Fruit fly (Drosophila melanogaster) whole organism, embryonic: ENCODE measurements around the gene CG10863.

Experiments used
- B-H2 ChIP-seq: fragments of 200-800 bp; sonication (Bioruptor generic); optimal IDR thresholded peaks from 2 replicates; lab custom pipeline; 2018; ENCODE audit warnings: missing biosample characterization, mild to moderate bottlenecking, missing genetic modification characterization
- BEAF-32 ChIP-seq: fragments of 200-800 bp; sonication (Bioruptor generic); optimal IDR thresholded peaks from 3 replicates; lab custom pipeline; 2017; ENCODE audit warnings: missing biosample characterization, missing genetic modification characterization, mild to moderate bottlenecking, moderate library complexity, missing genetic modification reagents
- CG14667 ChIP-seq: fragments of 200-800 bp; sonication (Bioruptor generic); IDR thresholded peaks from 2 replicates; pipeline ENCODE4 v1.3.6; 2022; ENCODE audit warnings: missing biosample characterization, missing genetic modification characterization
- CG1647 ChIP-seq: fragments of 200-800 bp; sonication (Bioruptor generic); optimal IDR thresholded peaks from 3 replicates; lab custom pipeline; 2016; ENCODE audit warnings: missing biosample characterization, missing genetic modification characterization
- CG17612 ChIP-seq: fragments of 200-800 bp; sonication (Bioruptor generic); IDR thresholded peaks from 2 replicates; pipeline ENCODE4 v1.3.6; 2022; ENCODE audit warnings: missing biosample characterization, missing genetic modification characterization
- CG31441 ChIP-seq: fragments of 200-800 bp; sonication (Bioruptor generic); IDR thresholded peaks from 2 replicates; pipeline ENCODE4 v1.3.6; 2022; ENCODE audit warnings: missing biosample characterization, missing genetic modification characterization
- CG6654 ChIP-seq: fragments of 200-800 bp; sonication (Bioruptor generic); optimal IDR thresholded peaks from 2 replicates; lab custom pipeline; 2017; ENCODE audit warnings: missing biosample characterization, mild to moderate bottlenecking, missing genetic modification characterization
- Camta ChIP-seq: fragments of 200-800 bp; sonication (Bioruptor generic); optimal IDR thresholded peaks from 2 replicates; lab custom pipeline; 2016; ENCODE audit warnings: missing biosample characterization, missing genetic modification characterization
- Dad ChIP-seq: fragments of 200-800 bp; sonication (Bioruptor generic); optimal IDR thresholded peaks from 3 replicates; lab custom pipeline; 2016; ENCODE audit warnings: missing biosample characterization, missing genetic modification characterization
- MBD-R2 ChIP-seq: fragments of 200-800 bp; sonication (Bioruptor generic); IDR thresholded peaks from 2 replicates; pipeline ENCODE4 v1.3.6; 2022; ENCODE audit warnings: missing biosample characterization, missing genetic modification characterization
- ash1 ChIP-seq: fragments of 200-800 bp; sonication (Bioruptor generic); optimal IDR thresholded peaks from 2 replicates; lab custom pipeline; 2018; ENCODE audit warnings: missing biosample characterization, mild to moderate bottlenecking, missing genetic modification characterization
- gem ChIP-seq: fragments of 200-800 bp; sonication (Bioruptor generic); optimal IDR thresholded peaks from 2 replicates; lab custom pipeline; 2019; ENCODE audit warnings: missing biosample characterization, mild to moderate bottlenecking, missing genetic modification characterization, moderate library complexity
- luna ChIP-seq: fragments of 200-800 bp; sonication (Bioruptor generic); optimal IDR thresholded peaks from 2 replicates; lab custom pipeline; 2016; ENCODE audit warnings: missing biosample characterization, missing genetic modification characterization
- pan ChIP-seq, 4 experiments: fragments of >200 bp in 3 of 4; fragments of 200-800 bp in 1 of 4; sonication (Bioruptor generic) in 1 of 4; optimal IDR thresholded peaks in 3 of 4; IDR thresholded peaks in 1 of 4; 2 replicates each; pipeline versions ENCODE4 v1.3.6 to Lab custom; 2017 to 2022; ENCODE audit warnings: missing biosample characterization in 2 of 4, missing genetic modification characterization in 2 of 4, mixed read lengths in 1 of 4

DNA sequence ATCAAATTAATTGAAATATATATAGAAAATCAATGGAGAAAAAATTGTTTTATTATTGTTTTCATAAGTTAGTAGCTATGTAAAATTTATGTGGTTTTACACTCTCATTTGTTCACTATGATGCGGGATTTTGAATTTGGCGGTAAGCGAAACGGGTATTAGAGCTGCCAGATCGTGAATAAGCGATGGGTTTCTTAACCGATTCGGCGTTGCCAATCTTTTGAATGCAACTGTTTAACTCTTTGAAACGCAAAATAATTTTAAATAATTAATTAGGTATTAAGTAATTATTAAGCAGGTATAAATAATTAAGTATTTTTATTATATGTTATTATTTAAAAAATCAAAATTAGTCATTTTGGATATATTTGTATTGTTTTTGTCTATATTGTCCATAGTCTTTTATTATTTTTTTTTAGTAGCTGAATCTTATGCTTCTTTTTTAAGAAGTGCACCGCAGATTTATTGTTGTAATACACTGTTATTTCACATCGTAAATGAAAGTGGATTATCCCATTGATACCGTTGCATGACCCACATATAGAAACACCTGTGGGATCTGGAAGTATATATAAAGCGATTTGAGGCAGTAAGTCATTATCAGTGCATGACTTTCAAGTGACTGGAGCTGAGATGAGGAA lies 5.2 kb upstream of the CG10863 start, which contains the start of gene CG10853:
- TF ChIP-seq B-H2 (GFP tag; lab: Kevin White, UChicago) (no peak), CG31441 (GFP tag; lab: Robert Waterston, UW) (no peak), BEAF-32 (GFP tag; lab: Kevin White, UChicago) (no peak), Camta (GFP tag; lab: Kevin White, UChicago) (no peak), CG6654 (GFP tag; lab: Kevin White, UChicago) (no peak), CG1647 (GFP tag; lab: Kevin White, UChicago) (no peak), gem (tag; lab: Kevin White, UChicago) (no peak), pan (optimal IDR thresholded peaks at IDR 0.05; lab: Kevin White, UChicago) (no peak), pan (GFP tag; optimal IDR thresholded peaks at IDR 0.05 in 1 of 2, IDR thresholded peaks at IDR 0.05 in 1 of 2) (no peak), CG14667 (GFP tag; lab: Robert Waterston, UW) (no peak), MBD-R2 (no peak), luna (GFP tag; lab: Kevin White, UChicago) (no peak), CG17612 (GFP tag; lab: Robert Waterston, UW) (no peak), Dad (GFP tag; lab: Kevin White, UChicago) (no peak), ash1 (GFP tag; lab: Kevin White, UChicago) (no peak)
